Worm (Caenorhabditis elegans): ENCODE data around the gene F41E6.15.

DNA sequence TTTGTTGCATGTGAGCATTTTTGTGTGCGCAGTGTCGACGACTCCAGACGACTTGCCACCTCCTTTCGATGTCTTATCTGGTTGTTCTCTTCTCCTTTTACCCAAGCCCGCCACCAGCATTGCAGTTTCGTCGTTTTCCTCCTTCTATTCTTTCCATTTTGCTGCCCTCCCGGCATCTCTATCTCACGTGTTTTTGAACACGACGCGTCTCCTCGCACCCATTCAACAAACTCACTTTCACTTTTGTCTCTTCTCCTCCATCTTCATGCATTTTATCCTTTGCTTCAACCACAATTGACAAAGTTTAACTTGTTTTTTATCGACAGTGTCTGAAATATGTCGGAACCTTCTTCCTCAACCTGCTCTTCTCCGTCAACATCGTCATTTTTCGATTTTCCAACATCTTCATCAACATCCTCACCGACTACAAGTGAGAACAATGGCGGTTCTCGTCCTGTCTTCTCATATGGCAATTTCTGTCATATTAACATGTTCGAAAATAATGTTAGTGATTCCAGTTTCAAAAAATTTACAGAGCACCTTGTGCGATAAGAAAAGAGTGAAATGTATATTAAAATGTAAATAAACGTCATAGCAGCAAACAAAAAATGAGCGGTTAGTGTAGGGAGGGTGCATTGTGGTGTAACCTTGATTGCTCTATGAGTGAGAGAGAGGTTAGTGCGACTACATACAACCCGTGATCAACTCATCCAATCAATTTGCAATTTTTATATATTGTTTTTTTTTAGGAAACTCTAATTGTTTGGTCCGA is 8.3 kb upstream of the F41E6.15 start, which contains the start of gene fip-4:
- TF ChIP-seq ama-1 (optimal IDR thresholded peaks at IDR 0.05) = no peak
- no peak for TF ChIP-seq ama-1 (GFP tag; optimal IDR thresholded peaks at IDR 0.05)
- no peak for TF ChIP-seq Y53G8AR.9 (GFP tag; conservative IDR thresholded peaks at IDR 0.05)
- TF ChIP-seq ceh-27 (GFP tag; optimal IDR thresholded peaks at IDR 0.05) = no peak
- TF ChIP-seq lin-26 (GFP tag; IDR thresholded peaks at IDR 0.05) = no peak
- no peak for TF ChIP-seq hmg-1.2 (GFP tag; IDR thresholded peaks at IDR 0.05)
- no peak for TF ChIP-seq nfya-1 (tag; optimal IDR thresholded peaks at IDR 0.05; ENCODE audit: borderline replicate concordance, insufficient read depth)
- TF ChIP-seq unc-62 (GFP tag; optimal IDR thresholded peaks at IDR 0.05) = no peak
